Fruit fly (Drosophila melanogaster): Measurements from ENCODE around the gene ath.

- no peak for TF ChIP-seq CTCF (optimal IDR thresholded peaks at IDR 0.05)
- no peak for TF ChIP-seq CG8478 (optimal IDR thresholded peaks at IDR 0.05)
Measured at dm6 chr2L:10172402-10172801, 38.5 kb upstream of the ath start, which contains the start of gene CG13137.
